Worm (Caenorhabditis elegans): ENCODE results near the gene vps-26.

- TF ChIP-seq snpc-4 (tag; optimal IDR thresholded peaks at IDR 0.05) (no peak), nhr-25 (tag; optimal IDR thresholded peaks at IDR 0.05) (no peak), elt-3 (tag; optimal IDR thresholded peaks at IDR 0.05) (no peak), ztf-11 (tag; optimal IDR thresholded peaks at IDR 0.05) (no peak), aly-2 (tag; optimal IDR thresholded peaks at IDR 0.05) (no peak)
Measured at ce11 chrIV:9320023-9320422, 21.6 kb downstream of the vps-26 start.
